Worm (Caenorhabditis elegans): ENCODE data around the gene znf-622.
A peak's percentile ranks its signal among the peaks of the same experiment; 100 is the strongest.

znf-622 gene

ce11 chrIII:6415306-6415973 is 34.0 kb downstream of the znf-622 start, which contains the start of gene nas-4 (continued):
- TF ChIP-seq pha-4 (tag; optimal IDR thresholded peaks at IDR 0.05) = no peak
- TF ChIP-seq T26A5.8 (tag; optimal IDR thresholded peaks at IDR 0.05) = no peak
- TF ChIP-seq tbp1 (GFP tag; optimal IDR thresholded peaks at IDR 0.05) = no peak
- peak; percentile 14 for TF ChIP-seq nhr-179 (tag; optimal IDR thresholded peaks at IDR 0.05)
- peak in 1 of 2 experiments; percentile 13 for TF ChIP-seq let-607 (tag; optimal IDR thresholded peaks at IDR 0.05)
- no peak for TF ChIP-seq dpff-1 (tag; optimal IDR thresholded peaks at IDR 0.05)
- TF ChIP-seq lin-54 (GFP tag; optimal IDR thresholded peaks at IDR 0.05) = no peak
- TF ChIP-seq D2030.7 (GFP tag; IDR thresholded peaks at IDR 0.05) = no peak
- peak; percentile 60 for TF ChIP-seq repo-1 (tag; optimal IDR thresholded peaks at IDR 0.05)
- 0 out of 2 replicates have a peak, but pooled peaks have one; percentile 5 for TF ChIP-seq nhr-120 (GFP tag; IDR thresholded peaks at IDR 0.05)
- no peak for TF ChIP-seq hsf-1 (GFP tag; IDR thresholded peaks at IDR 0.05)
- TF ChIP-seq atf-7 (tag; optimal IDR thresholded peaks at IDR 0.05) = peak; percentile 6
- peak; percentile 22 for TF ChIP-seq fkh-3 (tag; optimal IDR thresholded peaks at IDR 0.05)
- 0 out of 2 replicates have a peak, but pooled peaks have one; percentile 55 for TF ChIP-seq B0336.3 (GFP tag; IDR thresholded peaks at IDR 0.05)
- no peak for TF ChIP-seq snpc-1.3 (tag; optimal IDR thresholded peaks at IDR 0.05; ENCODE audit: insufficient read depth)
- no peak for TF ChIP-seq Y53F4B.3 (GFP tag; IDR thresholded peaks at IDR 0.05)
- TF ChIP-seq F39B2.1 (GFP tag; IDR thresholded peaks at IDR 0.05) = no peak
- no peak for TF ChIP-seq hlh-12 (tag; optimal IDR thresholded peaks at IDR 0.05)
- no peak for TF ChIP-seq madf-8 (GFP tag; conservative IDR thresholded peaks at IDR 0.05)
- no peak for TF ChIP-seq ccch-3 (GFP tag; optimal IDR thresholded peaks at IDR 0.05)
- TF ChIP-seq mel-28 (tag; optimal IDR thresholded peaks at IDR 0.05; ENCODE audit: borderline replicate concordance) = peak; percentile 29
- TF ChIP-seq snpc-3.4 (tag; optimal IDR thresholded peaks at IDR 0.05) = no peak
- peak; percentile 80 for TF ChIP-seq lin-26 (GFP tag; IDR thresholded peaks at IDR 0.05)
- TF ChIP-seq F55B11.4 (tag; optimal IDR thresholded peaks at IDR 0.05; ENCODE audit: borderline replicate concordance, insufficient read depth) = no peak

ce11 chrIII:6418254-6418653 is 36.8 kb downstream of the znf-622 start:
- TF ChIP-seq ama-1 (optimal IDR thresholded peaks at IDR 0.05) = no peak
- no peak for TF ChIP-seq ama-1 (GFP tag; optimal IDR thresholded peaks at IDR 0.05)
- TF ChIP-seq somi-1 (GFP tag; optimal IDR thresholded peaks at IDR 0.05) = no peak
- TF ChIP-seq hsf-1 (GFP tag; IDR thresholded peaks at IDR 0.05) = 0 out of 2 replicates have a peak, but pooled peaks have one; percentile 35
- TF ChIP-seq nfyb-1 (GFP tag; IDR thresholded peaks at IDR 0.05) = 0 out of 2 replicates have a peak, but pooled peaks have one; percentile 6
- 0 out of 2 replicates have a peak, but pooled peaks have one; percentile 18 for TF ChIP-seq madf-3 (GFP tag; IDR thresholded peaks at IDR 0.05)
- no peak for TF ChIP-seq mel-28 (tag; optimal IDR thresholded peaks at IDR 0.05; ENCODE audit: borderline replicate concordance)
- no peak for TF ChIP-seq let-526 (GFP tag; IDR thresholded peaks at IDR 0.05)
- TF ChIP-seq attf-6 (GFP tag; IDR thresholded peaks at IDR 0.05) = no peak
- peak; percentile 41 for TF ChIP-seq ztf-26 (tag; optimal IDR thresholded peaks at IDR 0.05)
- TF ChIP-seq tbx-9 (tag; optimal IDR thresholded peaks at IDR 0.05; ENCODE audit: borderline replicate concordance) = no peak
- TF ChIP-seq gei-17 (GFP tag; optimal IDR thresholded peaks at IDR 0.05) = no peak
- no peak for TF ChIP-seq ceh-100 (GFP tag; IDR thresholded peaks at IDR 0.05)

- TF ChIP-seq lin-26 (GFP tag; IDR thresholded peaks at IDR 0.05) (0 out of 2 replicates have a peak, but pooled peaks have one; percentile 23), mes-4 (tag; optimal IDR thresholded peaks at IDR 0.05) (no peak), nhr-80 (tag; optimal IDR thresholded peaks at IDR 0.05) (peak; percentile 12), zfh-2 (GFP tag; conservative IDR thresholded peaks at IDR 0.05) (no peak), dpl-1 (GFP tag; optimal IDR thresholded peaks at IDR 0.05) (no peak), F57A8.1 (GFP tag; optimal IDR thresholded peaks at IDR 0.05) (no peak)
Observed at ce11 chrIII:6419409-6419944, 38.0 kb downstream of the znf-622 start, which contains the start of gene atgl-1. Gene atgl-1, minus strand, starts transcription at chrIII:6419459.

Measured in whole organism, young adult.